Worm (Caenorhabditis elegans) whole organism, L3 larva: ENCODE measurements around the gene T13C5.3.

Source experiments
- R02D3.7 ChIP-seq: fragments of 150-350 bp; optimal IDR thresholded peaks from 2 replicates; lab custom pipeline; 2014; ENCODE audit warnings: missing biosample characterization, missing genetic modification characterization
- aly-2 ChIP-seq: fragments of 150-350 bp; optimal IDR thresholded peaks from 2 replicates; lab custom pipeline; 2014; ENCODE audit warnings: missing biosample characterization, missing genetic modification characterization
- ama-1 ChIP-seq: fragments of 150-350 bp; optimal IDR thresholded peaks from 2 replicates; lab custom pipeline; 2018
- ceh-16 ChIP-seq: sonication (generic microtip); optimal IDR thresholded peaks from 2 replicates; lab custom pipeline; 2017; ENCODE audit warnings: missing biosample characterization, missing genetic modification characterization
- ceh-28 ChIP-seq: fragments of 150-350 bp; optimal IDR thresholded peaks from 2 replicates; lab custom pipeline; 2014; ENCODE audit warnings: missing biosample characterization, missing genetic modification reagents, missing genetic modification characterization
- ceh-82 ChIP-seq: fragments of 150-350 bp; optimal IDR thresholded peaks from 2 replicates; lab custom pipeline; 2014; ENCODE audit warnings: missing biosample characterization, missing genetic modification characterization
- daf-12 ChIP-seq: fragments of 150-350 bp; optimal IDR thresholded peaks from 2 replicates; lab custom pipeline; 2014; ENCODE audit warnings: missing biosample characterization, missing genetic modification reagents, missing genetic modification characterization
- egl-27 ChIP-seq: sonication (generic microtip); optimal IDR thresholded peaks from 4 replicates; lab custom pipeline; 2017; ENCODE audit warnings: missing biosample characterization, missing genetic modification reagents, missing genetic modification characterization
- egl-5 ChIP-seq: fragments of 150-350 bp; optimal IDR thresholded peaks from 2 replicates; lab custom pipeline; 2017; ENCODE audit warnings: missing biosample characterization, missing genetic modification reagents, missing genetic modification characterization, inconsistent platforms
- elt-1 ChIP-seq: fragments of 150-350 bp; optimal IDR thresholded peaks from 2 replicates; lab custom pipeline; 2014; ENCODE audit warnings: missing biosample characterization, missing genetic modification characterization
- elt-2 ChIP-seq: sonication (generic microtip); optimal IDR thresholded peaks from 2 replicates; lab custom pipeline; 2016; ENCODE audit warnings: missing genetic modification reagents, mild to moderate bottlenecking, missing genetic modification characterization, missing compliant biosample characterization
- elt-3 ChIP-seq, 3 experiments: fragments of 150-350 bp in 1 of 3; sonication (generic microtip) in 2 of 3; optimal IDR thresholded peaks; 2 replicates in 2 of 3; 4 replicates in 1 of 3; lab custom pipeline; 2014 to 2017; ENCODE audit warnings: missing biosample characterization in 3 of 3, missing genetic modification characterization in 3 of 3
- eor-1 ChIP-seq, 2 experiments: fragments of 150-350 bp; optimal IDR thresholded peaks; 2 replicates each; lab custom pipeline; 2014 to 2018; ENCODE audit warnings: missing biosample characterization in 2 of 2, missing genetic modification characterization in 2 of 2
- fos-1 ChIP-seq: fragments of 150-350 bp; optimal IDR thresholded peaks from 2 replicates; lab custom pipeline; 2014; ENCODE audit warnings: missing biosample characterization, missing genetic modification characterization
- jun-1 ChIP-seq: fragments of 150-350 bp; optimal IDR thresholded peaks from 2 replicates; lab custom pipeline; 2014; ENCODE audit warnings: missing biosample characterization, missing genetic modification reagents, missing genetic modification characterization
- lin-39 ChIP-seq: fragments of 150-350 bp; optimal IDR thresholded peaks from 2 replicates; lab custom pipeline; 2018; ENCODE audit warnings: missing biosample characterization, missing genetic modification reagents, missing genetic modification characterization
- lsy-12 ChIP-seq: sonication (generic microtip); optimal IDR thresholded peaks from 2 replicates; lab custom pipeline; 2016; ENCODE audit warnings: mild to moderate bottlenecking, missing genetic modification characterization, missing compliant biosample characterization
- mdl-1 ChIP-seq: fragments of 150-350 bp; optimal IDR thresholded peaks from 2 replicates; lab custom pipeline; 2014; ENCODE audit warnings: missing biosample characterization, missing genetic modification characterization
- mml-1 ChIP-seq: fragments of 150-350 bp; sonication (generic microtip); optimal IDR thresholded peaks from 3 replicates; lab custom pipeline; 2014; ENCODE audit warnings: missing biosample characterization, missing genetic modification characterization
- nfya-1 ChIP-seq: sonication (generic microtip); optimal IDR thresholded peaks from 2 replicates; lab custom pipeline; 2017; ENCODE audit warnings: missing genetic modification characterization, mild to moderate bottlenecking, missing compliant biosample characterization, antibody characterized with exemption, moderate library complexity; ENCODE audit not compliant: insufficient read depth
- nhr-11 ChIP-seq: fragments of 150-350 bp; optimal IDR thresholded peaks from 2 replicates; lab custom pipeline; 2014; ENCODE audit warnings: missing biosample characterization, missing genetic modification characterization
- nhr-12 ChIP-seq: fragments of 150-350 bp; optimal IDR thresholded peaks from 2 replicates; lab custom pipeline; 2014; ENCODE audit warnings: missing biosample characterization, missing genetic modification characterization
- nhr-23 ChIP-seq: fragments of 150-350 bp; optimal IDR thresholded peaks from 2 replicates; lab custom pipeline; 2014; ENCODE audit warnings: missing biosample characterization, missing genetic modification reagents, missing genetic modification characterization
- nhr-25 ChIP-seq: sonication (generic microtip); optimal IDR thresholded peaks from 2 replicates; lab custom pipeline; 2017; ENCODE audit warnings: missing biosample characterization, missing genetic modification characterization
- nhr-28 ChIP-seq: fragments of 150-350 bp; optimal IDR thresholded peaks from 2 replicates; lab custom pipeline; 2014; ENCODE audit warnings: missing biosample characterization, missing genetic modification characterization
- nhr-43 ChIP-seq: sonication (generic microtip); optimal IDR thresholded peaks from 2 replicates; lab custom pipeline; 2016; ENCODE audit warnings: mild to moderate bottlenecking, missing genetic modification characterization, missing compliant biosample characterization; ENCODE audit not compliant: poor library complexity, severe bottlenecking
- nhr-76 ChIP-seq: fragments of 150-350 bp; sonication (generic microtip); optimal IDR thresholded peaks from 5 replicates; lab custom pipeline; 2014; ENCODE audit warnings: missing biosample characterization, missing genetic modification characterization
- nhr-77 ChIP-seq: fragments of 150-350 bp; optimal IDR thresholded peaks from 2 replicates; lab custom pipeline; 2014; ENCODE audit warnings: missing biosample characterization, missing genetic modification characterization
- pha-4 ChIP-seq: fragments of 150-350 bp; optimal IDR thresholded peaks from 2 replicates; lab custom pipeline; 2014; ENCODE audit warnings: missing biosample characterization, missing genetic modification reagents, missing genetic modification characterization
- pqm-1 ChIP-seq: fragments of 150-350 bp; optimal IDR thresholded peaks from 2 replicates; lab custom pipeline; 2017; ENCODE audit warnings: missing biosample characterization, missing genetic modification characterization, inconsistent platforms
- sea-2 ChIP-seq: fragments of 150-350 bp; sonication (generic microtip); optimal IDR thresholded peaks from 4 replicates; lab custom pipeline; 2014; ENCODE audit warnings: missing biosample characterization, missing genetic modification reagents, missing genetic modification characterization
- snpc-4 ChIP-seq: fragments of 150-350 bp; optimal IDR thresholded peaks from 2 replicates; lab custom pipeline; 2014; ENCODE audit warnings: missing biosample characterization, missing genetic modification characterization
- tbx-2 ChIP-seq: sonication (generic microtip); optimal IDR thresholded peaks from 2 replicates; lab custom pipeline; 2016; ENCODE audit warnings: mild to moderate bottlenecking, missing genetic modification characterization, missing compliant biosample characterization
- unc-39 ChIP-seq: sonication (generic microtip); optimal IDR thresholded peaks from 4 replicates; lab custom pipeline; 2017; ENCODE audit warnings: missing biosample characterization, missing genetic modification characterization
- unc-62 ChIP-seq: fragments of 150-350 bp; sonication (generic microtip); optimal IDR thresholded peaks from 4 replicates; lab custom pipeline; 2014; ENCODE audit warnings: missing biosample characterization, missing genetic modification reagents, missing genetic modification characterization
- ztf-11 ChIP-seq: fragments of 150-350 bp; optimal IDR thresholded peaks from 2 replicates; lab custom pipeline; 2014; ENCODE audit warnings: missing biosample characterization, missing genetic modification characterization
- ztf-4 ChIP-seq: fragments of 150-350 bp; optimal IDR thresholded peaks from 2 replicates; lab custom pipeline; 2014; ENCODE audit warnings: missing biosample characterization, missing genetic modification characterization

T13C5.3 gene

DNA sequence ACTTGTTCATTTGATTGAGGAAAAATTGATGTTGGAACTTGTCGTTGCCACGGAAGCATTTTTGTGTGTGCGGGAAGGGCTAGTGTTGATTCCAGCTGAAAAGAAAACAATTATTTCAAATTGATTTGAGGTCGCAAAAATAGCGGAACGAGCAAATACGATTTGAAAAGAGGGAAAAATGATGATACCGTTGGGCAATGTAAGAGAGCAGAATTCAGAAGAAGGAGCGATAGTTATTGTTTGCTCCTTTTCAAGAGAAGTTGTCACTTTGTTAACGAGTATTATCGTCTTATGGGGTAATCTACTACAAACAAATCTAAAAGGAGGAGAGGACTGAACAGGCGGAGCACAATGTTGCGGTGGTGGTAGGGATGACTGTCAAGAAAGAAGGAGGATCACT, 17.9 kb upstream of the T13C5.3 start, which contains the start of gene odd-2:
odd-2 (minus strand) TSS at position 101 of the 400 bp plus-strand sequence.
- TF ChIP-seq mdl-1 (tag; lab: Kevin White, UChicago) = no peak
- TF ChIP-seq ztf-11 (tag; lab: Kevin White, UChicago) = no peak
- no peak for TF ChIP-seq unc-62 (GFP tag; lab: Kevin White, UChicago)
- no peak for TF ChIP-seq R02D3.7 (tag; lab: Kevin White, UChicago)
- TF ChIP-seq ztf-4 (tag; lab: Kevin White, UChicago) = no peak
- no peak for TF ChIP-seq nhr-77 (tag; lab: Kevin White, UChicago)
- TF ChIP-seq elt-2 (tag; lab: Kevin White, UChicago) = no peak
- no peak for TF ChIP-seq snpc-4 (tag; lab: Kevin White, UChicago)
- TF ChIP-seq mml-1 (tag; lab: Kevin White, UChicago) = no peak
- no peak for TF ChIP-seq ama-1
- TF ChIP-seq sea-2 (GFP tag; lab: Kevin White, UChicago) = no peak
- TF ChIP-seq nhr-23 = no peak
- no peak for TF ChIP-seq lin-39 (tag; lab: Kevin White, UChicago)
- TF ChIP-seq lsy-12 (tag; lab: Kevin White, UChicago) = no peak
- no peak for TF ChIP-seq nhr-25 (tag; lab: Kevin White, UChicago)
- TF ChIP-seq jun-1 (tag; lab: Kevin White, UChicago) = no peak
- TF ChIP-seq aly-2 (tag; lab: Kevin White, UChicago) = no peak
- TF ChIP-seq ceh-82 (tag; lab: Kevin White, UChicago) = no peak
- TF ChIP-seq, all 47 proteins: peak for 0

DNA sequence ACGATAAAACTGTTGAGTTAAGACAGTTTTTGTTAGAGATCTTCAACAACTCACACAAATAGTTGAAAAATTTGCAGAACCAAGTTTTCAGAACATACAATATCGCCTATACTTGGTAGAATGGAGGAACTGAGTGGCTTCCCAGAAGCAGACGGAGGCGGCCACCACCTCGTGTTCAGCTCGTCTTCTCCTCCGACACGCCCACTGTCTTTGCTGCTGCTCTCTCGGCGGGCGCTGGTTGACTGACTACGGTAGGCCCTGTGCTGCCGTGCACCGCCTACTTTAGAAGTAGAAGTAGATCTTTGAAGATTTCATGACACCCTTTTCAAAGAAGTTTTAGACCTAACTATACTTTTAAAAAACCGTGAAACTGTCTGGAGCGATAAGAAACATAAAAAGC, 16.3 kb upstream of the T13C5.3 start:
- TF ChIP-seq elt-1 (tag; lab: Kevin White, UChicago) = no peak
- TF ChIP-seq nfya-1 (tag; lab: Kevin White, UChicago) = peak; percentile 47

DNA sequence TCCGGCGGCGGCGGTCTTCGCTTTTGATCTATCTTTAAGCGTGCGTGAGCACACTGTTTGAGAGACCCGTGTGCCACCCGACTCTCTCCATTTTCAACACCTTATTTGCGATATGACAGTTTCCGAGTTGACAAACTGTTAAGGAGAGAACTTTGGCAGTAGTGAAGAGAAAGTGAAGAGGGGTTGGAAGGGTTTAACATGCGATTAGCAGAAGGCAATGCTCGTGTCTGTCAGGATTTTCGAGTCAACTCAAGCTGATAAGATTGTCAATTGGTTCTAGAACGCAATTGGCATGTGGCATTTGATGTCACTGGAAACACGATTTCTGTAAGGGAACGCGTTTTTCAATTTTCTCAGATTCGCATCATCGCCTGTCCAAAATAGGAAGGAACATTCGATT, 10.9 kb upstream of the T13C5.3 start:
- TF ChIP-seq elt-2 (tag; lab: Kevin White, UChicago) = peak; percentile 61
- no peak for TF ChIP-seq sea-2 (GFP tag; lab: Kevin White, UChicago)

DNA sequence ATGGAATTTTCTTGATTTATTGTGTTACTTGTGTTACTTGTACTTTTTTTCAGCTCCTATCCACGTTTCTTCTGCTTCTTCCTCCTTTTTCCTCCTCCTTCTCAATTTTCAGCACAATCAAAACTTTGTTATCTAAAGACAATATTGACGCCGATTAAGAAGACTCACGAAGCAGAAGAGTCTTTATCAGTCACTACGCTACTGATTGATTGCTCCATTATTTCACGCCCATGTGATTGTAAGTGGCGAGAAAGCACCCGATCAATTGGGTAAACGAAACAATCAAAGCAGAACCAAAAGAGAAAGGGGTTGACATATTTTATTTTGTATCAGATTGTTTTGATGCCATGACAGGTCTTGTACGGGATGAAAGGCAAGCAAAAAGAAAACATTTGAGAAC, 9.1 kb upstream of the T13C5.3 start, which contains the start of gene T25B2.2:
T25B2.2 (plus strand) TSS at position 392 of the 400 bp plus-strand sequence.
- TF ChIP-seq ceh-28 = no peak
- no peak for TF ChIP-seq nhr-28 (tag; lab: Kevin White, UChicago)
- no peak for TF ChIP-seq unc-39
- TF ChIP-seq elt-2 (tag; lab: Kevin White, UChicago) = peak; percentile 86
- no peak for TF ChIP-seq pha-4 (tag; lab: Kevin White, UChicago)
- no peak for TF ChIP-seq sea-2 (GFP tag; lab: Kevin White, UChicago)
- peak; percentile 42 for TF ChIP-seq pqm-1 (tag; lab: Kevin White, UChicago)
- TF ChIP-seq egl-27 = no peak

DNA sequence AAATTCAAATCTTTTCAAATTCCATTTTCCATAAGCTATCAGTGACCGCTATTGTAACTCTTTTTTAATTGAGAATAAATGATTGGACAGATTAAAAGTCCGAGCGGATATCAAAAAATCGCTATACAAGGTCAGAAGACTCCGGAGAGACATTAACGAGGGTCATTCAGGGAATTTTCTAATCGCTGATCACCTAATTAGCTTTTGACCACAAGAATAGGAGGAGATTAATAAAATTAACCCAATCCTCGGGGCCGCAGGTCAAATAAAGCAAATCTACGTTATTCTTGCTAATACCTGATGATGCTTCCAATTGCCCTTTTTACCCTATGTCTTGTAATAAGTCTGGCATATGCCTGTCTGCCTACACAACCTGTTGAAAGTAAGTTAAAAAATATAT, 4.7 kb upstream of the T13C5.3 start, which contains the start of gene T25B2.1:
T25B2.1 (plus strand) TSS at position 301 of the 400 bp plus-strand sequence.
- TF ChIP-seq pha-4 (tag; lab: Kevin White, UChicago) = no peak
- no peak for TF ChIP-seq tbx-2 (tag; lab: Kevin White, UChicago)
- TF ChIP-seq sea-2 (GFP tag; lab: Kevin White, UChicago) = no peak
- TF ChIP-seq unc-62 (GFP tag; lab: Kevin White, UChicago) = no peak
- no peak for TF ChIP-seq R02D3.7 (tag; lab: Kevin White, UChicago)
- no peak for TF ChIP-seq snpc-4 (tag; lab: Kevin White, UChicago)
- TF ChIP-seq nhr-76 (tag; lab: Kevin White, UChicago) = no peak
- TF ChIP-seq nhr-11 (tag; lab: Kevin White, UChicago) = no peak
- no peak for TF ChIP-seq nhr-23
- TF ChIP-seq daf-12 = no peak
- no peak for TF ChIP-seq elt-2 (tag; lab: Kevin White, UChicago)
- no peak for TF ChIP-seq nhr-12 (tag; lab: Kevin White, UChicago)
- TF ChIP-seq, all 47 proteins: peak for 0

DNA sequence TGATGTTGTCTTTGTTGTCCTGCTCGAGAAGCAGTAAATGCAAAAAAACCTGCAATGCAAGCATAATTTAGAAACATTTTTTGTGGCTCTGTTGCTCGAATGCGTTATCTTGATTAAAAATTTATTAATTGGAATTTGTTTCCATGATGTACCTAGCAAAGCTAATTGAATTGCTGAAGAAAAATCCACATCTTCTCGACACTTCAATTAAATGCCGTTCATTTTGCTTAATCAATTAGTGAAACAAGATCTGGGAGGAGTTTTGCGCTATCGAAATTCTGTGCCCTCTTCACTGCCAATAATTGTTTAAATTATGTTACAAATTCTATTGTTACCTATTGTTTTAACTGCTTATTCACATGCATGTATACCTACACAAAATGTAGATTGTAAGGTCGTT, 2.5 kb upstream of the T13C5.3 start, which contains the start of gene T25B2.3:
T25B2.3 (plus strand) TSS at position 301 of the 400 bp plus-strand sequence.
- TF ChIP-seq nhr-23 = no peak
- no peak for TF ChIP-seq nhr-25 (tag; lab: Kevin White, UChicago)
- no peak for TF ChIP-seq mml-1 (tag; lab: Kevin White, UChicago)
- TF ChIP-seq eor-1 (tag; optimal IDR thresholded peaks at IDR 0.05; lab: Kevin White, UChicago) = no peak
- TF ChIP-seq ceh-16 (tag; lab: Kevin White, UChicago) = no peak
- no peak for TF ChIP-seq fos-1
- TF ChIP-seq nhr-43 (tag; lab: Kevin White, UChicago) = no peak
- TF ChIP-seq nhr-12 (tag; lab: Kevin White, UChicago) = no peak
- TF ChIP-seq lsy-12 (tag; lab: Kevin White, UChicago) = no peak
- TF ChIP-seq mdl-1 (tag; lab: Kevin White, UChicago) = no peak
- no peak for TF ChIP-seq nhr-76 (tag; lab: Kevin White, UChicago)
- no peak for TF ChIP-seq pqm-1 (tag; lab: Kevin White, UChicago)
- TF ChIP-seq egl-27 = no peak
- no peak for TF ChIP-seq egl-5 (tag; lab: Kevin White, UChicago)
- no peak for TF ChIP-seq unc-39
- no peak for TF ChIP-seq nhr-28 (tag; lab: Kevin White, UChicago)
- no peak for TF ChIP-seq elt-3 (tag; optimal IDR thresholded peaks at IDR 0.05; lab: Kevin White, UChicago)
- TF ChIP-seq, all 47 proteins: peak for 0
